Fruit fly (Drosophila melanogaster): ENCODE data around the gene CG13998.

- TF ChIP-seq usp (GFP tag; optimal IDR thresholded peaks at IDR 0.05) (no peak), psq (GFP tag; optimal IDR thresholded peaks at IDR 0.05) (no peak), jim (GFP tag; optimal IDR thresholded peaks at IDR 0.05) (no peak), dmrt93B (GFP tag; optimal IDR thresholded peaks at IDR 0.05) (no peak), Abd-B (GFP tag; optimal IDR thresholded peaks at IDR 0.05) (no peak)
Observed at dm6 chr2L:5958581-5959177, 2.1 kb upstream of the CG13998 start, which contains the start of gene Vm26Ac.
